Fruit fly (Drosophila melanogaster) whole organism, embryonic: ENCODE results near the gene ABCB7.

Experiments
- Blimp-1 ChIP-seq: fragments of 200-800 bp; sonication (Bioruptor generic); optimal IDR thresholded peaks from 3 replicates; lab custom pipeline; 2018; ENCODE audit warnings: missing biosample characterization, missing genetic modification characterization, mild to moderate bottlenecking, moderate library complexity, missing genetic modification reagents
- CG10147 ChIP-seq: fragments of 200-800 bp; sonication (Bioruptor generic); optimal IDR thresholded peaks from 2 replicates; lab custom pipeline; 2019; ENCODE audit warnings: missing biosample characterization, mild to moderate bottlenecking, missing genetic modification characterization, moderate library complexity
- CG11085 ChIP-seq: fragments of 200-800 bp; sonication (Bioruptor generic); IDR thresholded peaks from 2 replicates; pipeline ENCODE4 v1.3.6; 2022; ENCODE audit warnings: missing biosample characterization, missing genetic modification characterization
- CG1233 ChIP-seq: fragments of 200-800 bp; sonication (Bioruptor generic); optimal IDR thresholded peaks from 4 replicates; lab custom pipeline; 2018; ENCODE audit warnings: missing biosample characterization, mild to moderate bottlenecking, missing genetic modification characterization
- CG12659 ChIP-seq: fragments of 200-800 bp; sonication (Bioruptor generic); optimal IDR thresholded peaks from 3 replicates; lab custom pipeline; 2017; ENCODE audit warnings: mild to moderate bottlenecking, missing biosample characterization, missing genetic modification reagents, missing genetic modification characterization
- CG13296 ChIP-seq: fragments of 200-800 bp; sonication (Bioruptor generic); optimal IDR thresholded peaks from 3 replicates; lab custom pipeline; 2018; ENCODE audit warnings: missing biosample characterization, mild to moderate bottlenecking, missing genetic modification characterization
- CG15011 ChIP-seq: fragments of 200-800 bp; sonication (Bioruptor generic); optimal IDR thresholded peaks from 3 replicates; lab custom pipeline; 2018; ENCODE audit warnings: missing biosample characterization, mild to moderate bottlenecking, missing genetic modification characterization
- CG17361 ChIP-seq: fragments of 200-800 bp; sonication (Bioruptor generic); IDR thresholded peaks from 3 replicates; pipeline ENCODE4 v1.3.6; 2022; ENCODE audit warnings: missing biosample characterization, missing genetic modification characterization
- CG17802 ChIP-seq: fragments of 200-800 bp; sonication (Bioruptor generic); optimal IDR thresholded peaks from 2 replicates; lab custom pipeline; 2018; ENCODE audit warnings: missing biosample characterization, mild to moderate bottlenecking, missing genetic modification characterization, moderate library complexity
- CG2116 ChIP-seq: fragments of 200-800 bp; sonication (Bioruptor generic); optimal IDR thresholded peaks from 3 replicates; lab custom pipeline; 2018; ENCODE audit warnings: missing biosample characterization, mild to moderate bottlenecking, missing genetic modification characterization
- CG30403 ChIP-seq: fragments of 200-800 bp; sonication (Bioruptor generic); optimal IDR thresholded peaks from 3 replicates; lab custom pipeline; 2016; ENCODE audit warnings: missing biosample characterization, missing genetic modification characterization
- CG31441 ChIP-seq: fragments of 200-800 bp; sonication (Bioruptor generic); IDR thresholded peaks from 2 replicates; pipeline ENCODE4 v1.3.6; 2022; ENCODE audit warnings: missing biosample characterization, missing genetic modification characterization
- CG4820 ChIP-seq: fragments of 200-800 bp; sonication (Bioruptor generic); optimal IDR thresholded peaks from 3 replicates; lab custom pipeline; 2016; ENCODE audit warnings: missing biosample characterization, missing genetic modification characterization
- CG5953 ChIP-seq: fragments of 200-800 bp; sonication (Bioruptor generic); IDR thresholded peaks from 2 replicates; pipeline ENCODE4 v1.3.6; 2022; ENCODE audit warnings: missing biosample characterization, missing genetic modification characterization
- CG6654 ChIP-seq: fragments of 200-800 bp; sonication (Bioruptor generic); optimal IDR thresholded peaks from 2 replicates; lab custom pipeline; 2017; ENCODE audit warnings: missing biosample characterization, mild to moderate bottlenecking, missing genetic modification characterization
- CG6683 ChIP-seq: fragments of 200-800 bp; sonication (Bioruptor generic); optimal IDR thresholded peaks from 2 replicates; lab custom pipeline; 2017; ENCODE audit warnings: missing biosample characterization, mild to moderate bottlenecking, missing genetic modification characterization, missing genetic modification reagents
- CG6854 ChIP-seq: fragments of 200-800 bp; sonication (Bioruptor generic); optimal IDR thresholded peaks from 3 replicates; lab custom pipeline; 2017; ENCODE audit warnings: missing biosample characterization, mild to moderate bottlenecking, missing genetic modification characterization
- CG7556 ChIP-seq: fragments of 200-800 bp; sonication (Bioruptor generic); optimal IDR thresholded peaks from 2 replicates; lab custom pipeline; 2017; ENCODE audit warnings: missing biosample characterization, mild to moderate bottlenecking, missing genetic modification characterization
- CG8478 ChIP-seq: fragments of >200 bp; optimal IDR thresholded peaks from 2 replicates; lab custom pipeline; 2018
- Dfd ChIP-seq, 2 experiments: fragments of >200 bp; optimal IDR thresholded peaks; 2 replicates each; lab custom pipeline; 2017; ENCODE audit warnings: missing biosample characterization in 2 of 2, missing genetic modification characterization in 2 of 2
- Dp ChIP-seq: fragments of 200-800 bp; sonication (Bioruptor generic); optimal IDR thresholded peaks from 2 replicates; lab custom pipeline; 2018; ENCODE audit warnings: missing biosample characterization, mild to moderate bottlenecking, missing genetic modification characterization, moderate library complexity
- Fer3 ChIP-seq: fragments of 200-800 bp; sonication (Bioruptor generic); optimal IDR thresholded peaks from 2 replicates; lab custom pipeline; 2018; ENCODE audit warnings: missing biosample characterization, mild to moderate bottlenecking, missing genetic modification characterization, moderate library complexity
- Gug ChIP-seq: fragments of 200-800 bp; sonication (Bioruptor generic); IDR thresholded peaks from 4 replicates; pipeline ENCODE4 v1.3.6; 2022; ENCODE audit warnings: missing biosample characterization, missing genetic modification characterization
- HmgZ ChIP-seq: fragments of 200-800 bp; sonication (Bioruptor generic); optimal IDR thresholded peaks from 2 replicates; lab custom pipeline; 2018; ENCODE audit warnings: missing biosample characterization, mild to moderate bottlenecking, missing genetic modification characterization
- Hr51 ChIP-seq, 2 experiments: fragments of 200-800 bp; sonication (Bioruptor generic); optimal IDR thresholded peaks; 2 replicates in 1 of 2; 3 replicates in 1 of 2; lab custom pipeline; 2016 to 2018; ENCODE audit warnings: missing biosample characterization in 2 of 2, missing genetic modification characterization in 2 of 2, mild to moderate bottlenecking in 1 of 2, moderate library complexity in 1 of 2
- Hsf ChIP-seq: fragments of 200-800 bp; sonication (Bioruptor generic); optimal IDR thresholded peaks from 3 replicates; lab custom pipeline; 2016; ENCODE audit warnings: missing biosample characterization, missing genetic modification characterization
- MTF-1 ChIP-seq: fragments of 200-800 bp; sonication (Bioruptor generic); optimal IDR thresholded peaks from 2 replicates; lab custom pipeline; 2018; ENCODE audit warnings: missing biosample characterization, mild to moderate bottlenecking, missing genetic modification characterization, borderline replicate concordance
- Max ChIP-seq: fragments of 200-800 bp; sonication (Bioruptor generic); optimal IDR thresholded peaks from 2 replicates; lab custom pipeline; 2016; ENCODE audit warnings: missing biosample characterization, mild to moderate bottlenecking, missing genetic modification characterization
- Meics ChIP-seq: fragments of 200-800 bp; sonication (Bioruptor generic); optimal IDR thresholded peaks from 2 replicates; lab custom pipeline; 2017; ENCODE audit warnings: missing biosample characterization, mild to moderate bottlenecking, missing genetic modification characterization
- Oli ChIP-seq: fragments of 200-800 bp; sonication (Bioruptor generic); optimal IDR thresholded peaks from 2 replicates; lab custom pipeline; 2018; ENCODE audit warnings: missing biosample characterization, mild to moderate bottlenecking, missing genetic modification characterization, moderate library complexity
- Sin3A ChIP-seq: fragments of >200 bp; optimal IDR thresholded peaks from 2 replicates; lab custom pipeline; 2018
- az2 ChIP-seq: fragments of 200-800 bp; sonication (Bioruptor generic); optimal IDR thresholded peaks from 3 replicates; lab custom pipeline; 2016; ENCODE audit warnings: missing biosample characterization, missing genetic modification characterization
- cato ChIP-seq: fragments of 200-800 bp; sonication (Bioruptor generic); optimal IDR thresholded peaks from 2 replicates; lab custom pipeline; 2016; ENCODE audit warnings: missing biosample characterization, missing genetic modification characterization, borderline replicate concordance
- dpn ChIP-seq, 2 experiments: fragments of 200-800 bp; sonication (Bioruptor generic); optimal IDR thresholded peaks; 3 replicates each; lab custom pipeline; 2016; ENCODE audit warnings: missing biosample characterization in 2 of 2, missing genetic modification characterization in 2 of 2
- exex ChIP-seq: fragments of 200-800 bp; sonication (Bioruptor generic); optimal IDR thresholded peaks from 4 replicates; lab custom pipeline; 2018; ENCODE audit warnings: missing biosample characterization, mild to moderate bottlenecking, missing genetic modification characterization, moderate library complexity
- fd3F ChIP-seq: fragments of 200-800 bp; sonication (Bioruptor generic); optimal IDR thresholded peaks from 2 replicates; lab custom pipeline; 2018; ENCODE audit warnings: missing biosample characterization, mild to moderate bottlenecking, missing genetic modification characterization, moderate library complexity
- gcm ChIP-seq: fragments of 200-800 bp; sonication (Bioruptor generic); optimal IDR thresholded peaks from 2 replicates; lab custom pipeline; 2019; ENCODE audit warnings: missing biosample characterization, mild to moderate bottlenecking, missing genetic modification characterization, moderate library complexity
- grau ChIP-seq: fragments of 200-800 bp; optimal IDR thresholded peaks from 3 replicates; lab custom pipeline; 2019; ENCODE audit warnings: missing biosample characterization, mild to moderate bottlenecking, missing genetic modification characterization, moderate library complexity
- grn ChIP-seq: fragments of 200-800 bp; sonication (Bioruptor generic); optimal IDR thresholded peaks from 3 replicates; lab custom pipeline; 2017; ENCODE audit warnings: missing biosample characterization, missing genetic modification characterization
- hkb ChIP-seq, 2 experiments: fragments of 200-800 bp in 1 of 2; fragments of >200 bp in 1 of 2; sonication (Bioruptor generic) in 1 of 2; IDR thresholded peaks in 1 of 2; optimal IDR thresholded peaks in 1 of 2; 2 replicates each; pipeline versions ENCODE4 v1.3.6 to Lab custom; 2017 to 2022; ENCODE audit warnings: missing biosample characterization in 1 of 2, missing genetic modification characterization in 1 of 2
- jing ChIP-seq: fragments of 200-800 bp; sonication (Bioruptor generic); optimal IDR thresholded peaks from 2 replicates; lab custom pipeline; 2018; ENCODE audit warnings: missing biosample characterization, mild to moderate bottlenecking, missing genetic modification characterization
- kay ChIP-seq: fragments of 200-800 bp; sonication (Bioruptor generic); optimal IDR thresholded peaks from 2 replicates; lab custom pipeline; 2016; ENCODE audit warnings: missing biosample characterization, missing genetic modification characterization
- knrl ChIP-seq: fragments of 200-800 bp; sonication (Bioruptor generic); IDR thresholded peaks from 3 replicates; pipeline ENCODE4 v1.3.6; 2022; ENCODE audit warnings: missing biosample characterization, missing genetic modification characterization; ENCODE audit not compliant: partially characterized antibody
- lmd ChIP-seq: fragments of 200-800 bp; sonication (Bioruptor generic); IDR thresholded peaks from 2 replicates; pipeline ENCODE4 v1.3.6; 2022; ENCODE audit warnings: missing biosample characterization, missing genetic modification characterization
- pan ChIP-seq, 4 experiments: fragments of >200 bp in 3 of 4; fragments of 200-800 bp in 1 of 4; sonication (Bioruptor generic) in 1 of 4; optimal IDR thresholded peaks in 3 of 4; IDR thresholded peaks in 1 of 4; 2 replicates each; pipeline versions ENCODE4 v1.3.6 to Lab custom; 2017 to 2022; ENCODE audit warnings: missing biosample characterization in 2 of 4, missing genetic modification characterization in 2 of 4, mixed read lengths in 1 of 4
- sens ChIP-seq: fragments of 200-800 bp; sonication (Bioruptor generic); peaks from one replicate; lab custom pipeline; 2016; ENCODE audit warnings: missing biosample characterization, missing genetic modification characterization
- tgo ChIP-seq: fragments of 200-800 bp; sonication (Bioruptor generic); IDR thresholded peaks from 3 replicates; pipeline ENCODE4 v1.3.6; 2022; ENCODE audit warnings: missing biosample characterization, missing genetic modification characterization
- trh ChIP-seq: fragments of 200-800 bp; sonication (Bioruptor generic); optimal IDR thresholded peaks from 2 replicates; lab custom pipeline; 2016; ENCODE audit warnings: missing biosample characterization, missing genetic modification characterization
- z ChIP-seq: fragments of 200-800 bp; sonication (Bioruptor generic); IDR thresholded peaks from 3 replicates; pipeline ENCODE4 v1.3.6; 2022; ENCODE audit warnings: missing biosample characterization, missing genetic modification characterization

Gene ABCB7

DNA sequence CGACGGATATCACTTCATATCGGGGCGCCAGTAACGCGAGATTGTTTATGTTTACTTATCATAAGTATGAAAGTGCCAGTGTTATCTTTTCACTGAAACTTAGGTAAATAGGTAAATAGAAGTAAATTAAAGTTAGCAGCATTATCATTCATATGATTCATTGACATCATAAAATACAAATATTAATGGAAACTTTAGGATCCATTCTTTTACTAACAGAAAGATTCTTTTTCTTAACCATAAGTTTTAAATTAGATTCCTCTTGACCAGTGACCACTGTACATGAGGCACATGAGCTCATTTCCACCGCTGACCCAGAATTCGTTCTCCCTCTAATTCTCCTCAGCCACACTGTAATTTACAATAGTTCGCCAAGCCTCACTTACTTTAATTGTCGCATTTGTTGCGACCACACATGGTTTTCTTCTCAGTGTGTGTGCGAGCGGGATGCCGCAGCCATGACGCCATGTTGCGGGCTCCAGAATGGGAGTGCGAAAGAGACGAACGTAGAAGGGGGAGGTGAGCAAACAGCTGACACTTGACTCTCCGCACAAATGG is 39.7 kb upstream of the ABCB7 start (continued):
- TF ChIP-seq grau (peak; percentile 80), CG6654 (GFP tag; lab: Kevin White, UChicago) (no peak), Gug (GFP tag; lab: Robert Waterston, UW) (peak; percentile 36; the same call in 1 of the 4 replicates), dpn (GFP tag; optimal IDR thresholded peaks at IDR 0.05; lab: Kevin White, UChicago) (peak in 1 of 2 experiments; percentile 28), trh (no peak), CG10147 (GFP tag; lab: Kevin White, UChicago) (peak; percentile 1), pan (optimal IDR thresholded peaks at IDR 0.05; lab: Kevin White, UChicago) (no peak), pan (GFP tag; optimal IDR thresholded peaks at IDR 0.05 in 1 of 2, IDR thresholded peaks at IDR 0.05 in 1 of 2) (peak in 1 of 2 experiments; percentile 56), Blimp-1 (peak; percentile 44), cato (GFP tag; lab: Kevin White, UChicago) (no peak), CG5953 (GFP tag; lab: Robert Waterston, UW) (no peak), az2 (GFP tag; lab: Kevin White, UChicago) (peak; percentile 22), Sin3A (lab: Kevin White, UChicago) (no peak), CG4820 (GFP tag; lab: Kevin White, UChicago) (peak; percentile 37), Max (GFP tag; lab: Kevin White, UChicago) (no peak), Hsf (GFP tag; lab: Kevin White, UChicago) (no peak), CG1233 (GFP tag; lab: Kevin White, UChicago) (no peak), exex (tag; lab: Kevin White, UChicago) (peak; percentile 51), Meics (peak; percentile 49), Dfd (GFP tag; optimal IDR thresholded peaks at IDR 0.05; lab: Kevin White, UChicago) (no peak), fd3F (GFP tag; lab: Kevin White, UChicago) (peak; percentile 3), CG6683 (no peak), Oli (tag; lab: Kevin White, UChicago) (peak; percentile 3), CG17361 (GFP tag; lab: Robert Waterston, UW) (peak; percentile 44; the same call in 2 of the 3 replicates), CG8478 (lab: Kevin White, UChicago) (peak; percentile 66), CG7556 (GFP tag; lab: Kevin White, UChicago) (peak; percentile 19), grn (GFP tag; lab: Kevin White, UChicago) (peak; percentile 23), knrl (GFP tag; lab: Robert Waterston, UW) (no peak), CG12659 (peak; percentile 31), gcm (GFP tag; lab: Kevin White, UChicago) (no peak), CG30403 (GFP tag; lab: Kevin White, UChicago) (peak; percentile 16), z (GFP tag; lab: Robert Waterston, UW) (no peak), CG15011 (GFP tag; lab: Kevin White, UChicago) (peak; percentile 43), hkb (optimal IDR thresholded peaks at IDR 0.05; lab: Kevin White, UChicago) (no peak), hkb (GFP tag; IDR thresholded peaks at IDR 0.05; lab: Robert Waterston, UW) (peak; percentile 33; the same call in 1 of the 2 replicates), tgo (GFP tag; lab: Robert Waterston, UW) (peak; percentile 41; the same call in 1 of the 3 replicates), CG17802 (no peak), Dp (GFP tag; lab: Kevin White, UChicago) (no peak), sens (GFP tag; lab: Kevin White, UChicago) (peak; percentile 88), jing (GFP tag; lab: Kevin White, UChicago) (no peak), CG31441 (GFP tag; lab: Robert Waterston, UW) (peak; percentile 28; the same call in 1 of the 2 replicates), MTF-1 (GFP tag; lab: Kevin White, UChicago) (no peak), CG6854 (GFP tag; lab: Kevin White, UChicago) (peak; percentile 28), CG11085 (GFP tag; lab: Robert Waterston, UW) (no peak), kay (GFP tag; lab: Kevin White, UChicago) (peak; percentile 25), CG13296 (peak; percentile 2), Fer3 (tag; lab: Kevin White, UChicago) (peak; percentile 47), lmd (GFP tag; lab: Robert Waterston, UW) (peak; percentile 50), CG2116 (GFP tag; lab: Kevin White, UChicago) (peak; percentile 19), Hr51 (GFP tag; optimal IDR thresholded peaks at IDR 0.05; lab: Kevin White, UChicago) (peak in 1 of 2 experiments; percentile 43), HmgZ (peak; percentile 34)
